Worm (Caenorhabditis elegans) whole organism, mixed stage, embryonic: Measurements from ENCODE around the gene nhr-223.
A peak's percentile ranks its signal among the peaks of the same experiment; 100 is the strongest.
"Not testable (repeated sequence)": the region's sequence is repeated elsewhere in the genome, so short reads cannot be mapped to it uniquely, and the experiment has no call there.

Source experiments
- M03D4.4 ChIP-seq: sonication (generic microtip); optimal IDR thresholded peaks from 2 replicates; lab custom pipeline; 2017; ENCODE audit warnings: mild to moderate bottlenecking, missing genetic modification characterization, missing compliant biosample characterization
- bed-3 ChIP-seq: fragments of 200-800 bp; sonication (Bioruptor generic); optimal IDR thresholded peaks from 3 replicates; lab custom pipeline; 2018; ENCODE audit warnings: mild to moderate bottlenecking, missing genetic modification characterization, moderate library complexity, missing compliant biosample characterization
- blmp-1 ChIP-seq: fragments of 150-350 bp; optimal IDR thresholded peaks from 2 replicates; lab custom pipeline; 2014; ENCODE audit warnings: missing biosample characterization, missing genetic modification characterization
- ceh-39 ChIP-seq: fragments of 150-350 bp; optimal IDR thresholded peaks from 2 replicates; lab custom pipeline; 2014; ENCODE audit warnings: missing biosample characterization, missing genetic modification characterization
- ceh-43 ChIP-seq: fragments of 200-800 bp; sonication (Bioruptor generic); optimal IDR thresholded peaks from 2 replicates; lab custom pipeline; 2018; ENCODE audit warnings: mild to moderate bottlenecking, missing genetic modification characterization, moderate library complexity, missing compliant biosample characterization
- ceh-83 ChIP-seq: fragments of 200-800 bp; sonication (Bioruptor generic); optimal IDR thresholded peaks from 2 replicates; lab custom pipeline; 2018; ENCODE audit warnings: mild to moderate bottlenecking, missing genetic modification characterization, missing compliant biosample characterization
- ces-1 ChIP-seq: fragments of 150-350 bp; optimal IDR thresholded peaks from 2 replicates; lab custom pipeline; 2014; ENCODE audit warnings: missing biosample characterization, missing genetic modification reagents, missing genetic modification characterization
- cnd-1 ChIP-seq: fragments of 200-800 bp; sonication (Bioruptor generic); optimal IDR thresholded peaks from 2 replicates; lab custom pipeline; 2018; ENCODE audit warnings: mild to moderate bottlenecking, missing genetic modification characterization, missing compliant biosample characterization
- drap-1 ChIP-seq: fragments of 200-800 bp; sonication (Bioruptor generic); optimal IDR thresholded peaks from 3 replicates; lab custom pipeline; 2018; ENCODE audit warnings: mild to moderate bottlenecking, missing genetic modification characterization, missing compliant biosample characterization
- elt-1 ChIP-seq: sonication (generic microtip); optimal IDR thresholded peaks from 2 replicates; lab custom pipeline; 2017; ENCODE audit warnings: missing genetic modification characterization, mild to moderate bottlenecking, missing compliant biosample characterization, antibody characterized with exemption, moderate library complexity, borderline replicate concordance; ENCODE audit not compliant: insufficient read depth
- elt-3 ChIP-seq: fragments of 150-350 bp; optimal IDR thresholded peaks from 2 replicates; lab custom pipeline; 2014; ENCODE audit warnings: missing biosample characterization, missing genetic modification characterization
- flh-1 ChIP-seq: fragments of 200-800 bp; sonication (Bioruptor generic); optimal IDR thresholded peaks from 2 replicates; lab custom pipeline; 2018; ENCODE audit warnings: mild to moderate bottlenecking, missing genetic modification characterization, moderate library complexity, missing compliant biosample characterization
- ham-2 ChIP-seq: fragments of 200-800 bp; sonication (Bioruptor generic); optimal IDR thresholded peaks from 2 replicates; lab custom pipeline; 2018; ENCODE audit warnings: mild to moderate bottlenecking, missing genetic modification characterization, missing compliant biosample characterization
- hlh-1 ChIP-seq: fragments of 150-350 bp; optimal IDR thresholded peaks from 2 replicates; lab custom pipeline; 2014; ENCODE audit warnings: missing biosample characterization, missing genetic modification reagents, missing genetic modification characterization
- lin-13 ChIP-seq: fragments of 150-350 bp; optimal IDR thresholded peaks from 2 replicates; lab custom pipeline; 2014; ENCODE audit warnings: missing biosample characterization, missing genetic modification characterization
- lin-32 ChIP-seq: fragments of 200-800 bp; sonication (Bioruptor generic); optimal IDR thresholded peaks from 2 replicates; lab custom pipeline; 2018; ENCODE audit warnings: mild to moderate bottlenecking, missing genetic modification characterization, missing compliant biosample characterization
- lsy-2 ChIP-seq: fragments of 150-350 bp; optimal IDR thresholded peaks from 2 replicates; lab custom pipeline; 2014; ENCODE audit warnings: missing biosample characterization, missing genetic modification characterization
- mab-5 ChIP-seq: fragments of 150-350 bp; optimal IDR thresholded peaks from 2 replicates; lab custom pipeline; 2014; ENCODE audit warnings: missing biosample characterization, missing genetic modification characterization
- mep-1 ChIP-seq: fragments of 150-350 bp; optimal IDR thresholded peaks from 2 replicates; lab custom pipeline; 2017; ENCODE audit warnings: missing biosample characterization, missing genetic modification reagents, missing genetic modification characterization, inconsistent platforms
- mls-2 ChIP-seq: sonication (generic microtip); optimal IDR thresholded peaks from 2 replicates; lab custom pipeline; 2016; ENCODE audit warnings: mild to moderate bottlenecking, missing genetic modification characterization, moderate library complexity, missing compliant biosample characterization
- nhr-12 ChIP-seq: fragments of 150-350 bp; optimal IDR thresholded peaks from 2 replicates; lab custom pipeline; 2014; ENCODE audit warnings: missing biosample characterization, missing genetic modification characterization
- nhr-2 ChIP-seq: fragments of 150-350 bp; optimal IDR thresholded peaks from 2 replicates; lab custom pipeline; 2014; ENCODE audit warnings: missing biosample characterization, missing genetic modification characterization
- nhr-237 ChIP-seq: fragments of 150-350 bp; optimal IDR thresholded peaks from 2 replicates; lab custom pipeline; 2014; ENCODE audit warnings: missing biosample characterization, missing genetic modification characterization
- nhr-28 ChIP-seq: fragments of 150-350 bp; optimal IDR thresholded peaks from 2 replicates; lab custom pipeline; 2014; ENCODE audit warnings: missing biosample characterization, missing genetic modification characterization
- nhr-76 ChIP-seq: sonication (generic microtip); optimal IDR thresholded peaks from 2 replicates; lab custom pipeline; 2017; ENCODE audit warnings: missing biosample characterization, missing genetic modification characterization
- pha-4 ChIP-seq: fragments of 150-350 bp; optimal IDR thresholded peaks from 2 replicates; lab custom pipeline; 2018; ENCODE audit warnings: missing biosample characterization, missing genetic modification reagents, missing genetic modification characterization
- sem-2 ChIP-seq: fragments of 200-800 bp; sonication (Bioruptor generic); optimal IDR thresholded peaks from 2 replicates; lab custom pipeline; 2018; ENCODE audit warnings: mild to moderate bottlenecking, missing genetic modification characterization, missing compliant biosample characterization
- snpc-4 ChIP-seq: fragments of 150-350 bp; optimal IDR thresholded peaks from 2 replicates; lab custom pipeline; 2014; ENCODE audit warnings: missing biosample characterization, missing genetic modification characterization
- sptf-1 ChIP-seq: sonication (generic microtip); optimal IDR thresholded peaks from 2 replicates; lab custom pipeline; 2017; ENCODE audit warnings: mild to moderate bottlenecking, missing genetic modification characterization, moderate library complexity, missing compliant biosample characterization
- tbx-8 ChIP-seq: fragments of 200-800 bp; sonication (Bioruptor generic); optimal IDR thresholded peaks from 2 replicates; lab custom pipeline; 2018; ENCODE audit warnings: mild to moderate bottlenecking, missing genetic modification characterization, moderate library complexity, missing compliant biosample characterization
- unc-120 ChIP-seq: sonication (generic microtip); optimal IDR thresholded peaks from 2 replicates; lab custom pipeline; 2017; ENCODE audit warnings: missing genetic modification characterization, missing compliant biosample characterization; ENCODE audit not compliant: poor library complexity, severe bottlenecking
- unc-39 ChIP-seq: fragments of 150-350 bp; optimal IDR thresholded peaks from 2 replicates; lab custom pipeline; 2014; ENCODE audit warnings: missing biosample characterization, missing genetic modification characterization
- unc-62 ChIP-seq: fragments of 150-350 bp; optimal IDR thresholded peaks from 2 replicates; lab custom pipeline; 2014; ENCODE audit warnings: missing biosample characterization, missing genetic modification reagents, missing genetic modification characterization
- zip-8 ChIP-seq: fragments of 150-350 bp; optimal IDR thresholded peaks from 2 replicates; lab custom pipeline; 2014; ENCODE audit warnings: missing biosample characterization, missing genetic modification characterization
- ztf-11 ChIP-seq: fragments of 150-350 bp; optimal IDR thresholded peaks from 2 replicates; lab custom pipeline; 2014; ENCODE audit warnings: missing biosample characterization, missing genetic modification characterization

Gene nhr-223

DNA sequence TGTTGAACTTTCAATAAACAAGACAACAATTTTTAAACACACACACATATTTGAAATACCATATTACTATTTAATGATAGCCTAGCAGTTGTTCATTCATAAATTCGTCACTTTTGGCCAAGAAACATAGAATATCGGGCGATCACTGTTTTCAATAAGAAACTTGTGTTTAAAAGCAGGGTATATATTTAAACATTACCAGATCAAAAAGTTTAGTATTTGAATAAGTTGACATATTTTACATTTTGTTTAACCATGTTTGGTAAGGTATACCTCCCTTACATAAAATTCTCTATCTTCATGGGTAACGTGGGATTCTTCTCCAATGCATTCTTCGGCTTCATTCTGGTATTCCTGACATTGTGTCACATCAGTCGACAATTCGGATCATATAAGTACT is 41.5 kb upstream of the nhr-223 start, which contains the start of gene str-8:
Gene str-8 (plus strand): TSS at position 301 of the 400 bp plus-strand sequence.
- TF ChIP-seq sptf-1 (tag; lab: Kevin White, UChicago); bed-3 (GFP tag; lab: Kevin White, UChicago); elt-3 (tag; lab: Kevin White, UChicago): not testable (repeated sequence)
- TF ChIP-seq, all 35 proteins: peak for 0; not testable (repeated sequence) for 35

DNA sequence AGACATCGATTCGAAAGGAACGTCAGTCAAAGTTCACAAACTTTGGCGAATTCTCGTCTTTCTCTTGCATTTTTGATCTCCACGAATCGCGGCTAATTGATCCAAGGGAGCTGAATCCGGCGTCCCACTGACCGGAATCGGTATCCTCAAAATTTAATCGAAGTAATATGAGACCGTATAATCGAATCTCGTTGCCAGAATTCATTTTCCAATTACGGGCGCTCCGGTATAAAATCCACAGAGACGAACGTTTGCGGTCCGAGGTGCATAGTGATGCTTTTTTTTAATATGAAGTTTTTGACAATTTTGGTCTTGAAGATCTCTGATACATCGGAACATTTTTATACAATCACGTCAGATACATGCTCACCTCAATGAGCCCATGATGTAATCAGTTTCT is 38.5 kb upstream of the nhr-223 start:
- TF ChIP-seq nhr-76 (tag; lab: Kevin White, UChicago), result no peak
- no peak for TF ChIP-seq flh-1
- TF ChIP-seq sem-2 (GFP tag; lab: Kevin White, UChicago), result no peak
- TF ChIP-seq tbx-8 (GFP tag; lab: Kevin White, UChicago), result no peak
- TF ChIP-seq lin-32, result no peak
- TF ChIP-seq lsy-2 (tag; lab: Kevin White, UChicago), result no peak
- TF ChIP-seq ztf-11, result no peak
- no peak for TF ChIP-seq nhr-237 (tag; lab: Kevin White, UChicago)
- TF ChIP-seq unc-39 (tag; lab: Kevin White, UChicago), result no peak
- TF ChIP-seq nhr-12 (tag; lab: Kevin White, UChicago), result no peak
- TF ChIP-seq mab-5, result no peak
- no peak for TF ChIP-seq M03D4.4 (tag; lab: Kevin White, UChicago)
- no peak for TF ChIP-seq ham-2 (GFP tag; lab: Kevin White, UChicago)
- TF ChIP-seq hlh-1 (tag; lab: Kevin White, UChicago), result no peak
- no peak for TF ChIP-seq ces-1 (GFP tag; lab: Kevin White, UChicago)
- no peak for TF ChIP-seq ceh-83 (GFP tag; lab: Kevin White, UChicago)
- TF ChIP-seq nhr-2 (tag; lab: Kevin White, UChicago), result no peak
- TF ChIP-seq snpc-4 (tag; lab: Kevin White, UChicago), result no peak

DNA sequence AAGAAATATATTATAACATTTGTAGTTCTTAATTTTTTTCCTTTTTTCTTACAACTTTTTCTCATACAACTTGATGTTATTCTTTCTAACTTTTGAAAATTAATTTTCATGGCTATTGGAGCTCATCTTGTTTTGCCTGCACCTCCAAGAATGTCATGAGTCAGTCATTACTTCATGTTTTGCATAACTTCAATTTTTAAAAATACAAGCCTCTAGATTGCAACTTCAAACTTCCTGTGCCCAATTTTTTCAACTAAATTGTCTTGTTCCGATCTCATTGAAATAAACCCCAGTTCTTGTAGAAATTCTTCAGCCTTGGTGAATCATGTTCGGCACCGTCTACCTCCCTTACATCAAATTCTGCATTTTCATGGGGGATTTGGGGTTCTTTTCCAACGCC is 37.7 kb upstream of the nhr-223 start, which contains the start of gene str-9:
Gene str-9 (plus strand): TSS at position 301 of the 400 bp plus-strand sequence.
- TF ChIP-seq elt-1 (tag; lab: Kevin White, UChicago), result no peak
- TF ChIP-seq M03D4.4 (tag; lab: Kevin White, UChicago), result no peak
- no peak for TF ChIP-seq pha-4 (tag; lab: Kevin White, UChicago)
- no peak for TF ChIP-seq mls-2 (tag; lab: Kevin White, UChicago)
- TF ChIP-seq, all 35 proteins: peak for 0

DNA sequence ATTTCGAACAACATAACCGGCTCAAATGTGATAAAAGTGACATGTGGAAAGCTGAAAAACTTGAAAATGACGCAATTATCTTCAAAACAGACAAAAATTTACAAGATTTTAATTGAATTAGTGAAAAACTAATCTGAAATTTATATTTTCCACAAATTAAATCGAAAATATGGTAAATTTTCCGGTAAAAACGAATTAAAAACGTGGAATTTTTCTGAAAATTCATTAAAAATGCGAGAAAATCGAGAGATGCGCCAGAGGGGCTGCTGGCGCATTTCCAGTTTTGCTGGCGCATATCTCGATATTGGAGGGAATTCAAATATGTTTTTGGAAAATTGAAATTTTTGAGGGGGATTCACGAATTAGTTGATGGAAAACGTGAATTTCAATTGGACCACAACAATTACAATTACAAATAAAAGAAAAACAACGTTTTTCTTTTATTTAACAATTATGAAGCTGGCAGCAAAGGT is 30.0 kb upstream of the nhr-223 start, which contains the start of the genes haf-3 and F57A10.2:
Gene haf-3 (minus strand): TSS at position 51 of the 473 bp plus-strand sequence.
Gene F57A10.2 (plus strand): TSS at position 454 of the 473 bp plus-strand sequence.
- peak; percentile 85 for TF ChIP-seq lin-13
- no peak for TF ChIP-seq tbx-8 (GFP tag; lab: Kevin White, UChicago)
- no peak for TF ChIP-seq zip-8 (tag; lab: Kevin White, UChicago)
- no peak for TF ChIP-seq lin-32
- TF ChIP-seq unc-120 (tag; lab: Kevin White, UChicago), result no peak
- TF ChIP-seq hlh-1 (tag; lab: Kevin White, UChicago), result peak; percentile 23
- peak; percentile 82 for TF ChIP-seq nhr-237 (tag; lab: Kevin White, UChicago)
- no peak for TF ChIP-seq ztf-11
- peak; percentile 48 for TF ChIP-seq pha-4 (tag; lab: Kevin White, UChicago)
- TF ChIP-seq unc-62 (GFP tag; lab: Kevin White, UChicago), result no peak
- TF ChIP-seq blmp-1 (tag; lab: Kevin White, UChicago), result no peak
- no peak for TF ChIP-seq ceh-43 (GFP tag; lab: Kevin White, UChicago)
- TF ChIP-seq bed-3 (GFP tag; lab: Kevin White, UChicago), result no peak
- TF ChIP-seq nhr-76 (tag; lab: Kevin White, UChicago), result no peak
- peak; percentile 79 for TF ChIP-seq drap-1 (GFP tag; lab: Kevin White, UChicago)
- no peak for TF ChIP-seq sem-2 (GFP tag; lab: Kevin White, UChicago)
- peak; percentile 62 for TF ChIP-seq mab-5
- no peak for TF ChIP-seq unc-39 (tag; lab: Kevin White, UChicago)
- peak; percentile 43 for TF ChIP-seq ceh-39
- TF ChIP-seq nhr-2 (tag; lab: Kevin White, UChicago), result no peak
- peak; percentile 11 for TF ChIP-seq elt-1 (tag; lab: Kevin White, UChicago)
- no peak for TF ChIP-seq ham-2 (GFP tag; lab: Kevin White, UChicago)
- no peak for TF ChIP-seq elt-3 (tag; lab: Kevin White, UChicago)
- no peak for TF ChIP-seq nhr-12 (tag; lab: Kevin White, UChicago)
- TF ChIP-seq ceh-83 (GFP tag; lab: Kevin White, UChicago), result no peak
- no peak for TF ChIP-seq nhr-28 (tag; lab: Kevin White, UChicago)
- TF ChIP-seq flh-1, result no peak
- peak; percentile 74 for TF ChIP-seq sptf-1 (tag; lab: Kevin White, UChicago)
- peak; percentile 46 for TF ChIP-seq M03D4.4 (tag; lab: Kevin White, UChicago)
- TF ChIP-seq snpc-4 (tag; lab: Kevin White, UChicago), result no peak
- no peak for TF ChIP-seq mls-2 (tag; lab: Kevin White, UChicago)
- TF ChIP-seq ces-1 (GFP tag; lab: Kevin White, UChicago), result peak; percentile 67
- TF ChIP-seq mep-1 (tag; lab: Kevin White, UChicago), result peak; percentile 91
- TF ChIP-seq lsy-2 (tag; lab: Kevin White, UChicago), result peak; percentile 77
- TF ChIP-seq cnd-1 (tag; lab: Kevin White, UChicago), result no peak
